Fruit fly (Drosophila melanogaster): ENCODE results near the gene CG46399.

Gene CG46399

DNA sequence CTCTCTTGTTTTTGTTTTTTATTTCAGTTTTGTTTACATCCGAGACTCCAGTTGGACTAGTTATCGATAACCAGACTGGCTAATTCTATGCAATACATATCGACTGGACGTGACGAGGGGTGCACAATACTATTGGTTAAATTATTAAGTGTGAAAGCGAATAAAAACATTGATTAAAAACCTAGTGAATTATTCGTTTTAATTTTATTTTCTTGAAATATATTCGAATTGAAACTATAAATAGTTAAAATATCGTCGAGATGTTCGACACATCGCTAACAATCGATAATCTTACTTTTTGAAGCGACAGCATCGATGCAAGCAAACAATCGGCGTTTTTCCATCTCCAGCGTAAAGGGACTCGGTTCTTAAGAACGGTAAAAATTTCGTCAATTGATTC lies 20.0 kb upstream of the CG46399 start, which contains the start of the genes CG32590 and Flo2 (continued):
- TF ChIP-seq CG8944 (GFP tag; optimal IDR thresholded peaks at IDR 0.05) (peak; percentile 57), CG1602 (GFP tag; optimal IDR thresholded peaks at IDR 0.05) (peak; percentile 67), gce (GFP tag; IDR thresholded peaks at IDR 0.05) (peak; percentile 53; the same call in 1 of the 3 replicates), CG17328 (GFP tag; IDR thresholded peaks at IDR 0.05) (peak; percentile 70), CG10366 (GFP tag; IDR thresholded peaks at IDR 0.05) (peak; percentile 69), eyg (GFP tag; optimal IDR thresholded peaks at IDR 0.05) (no peak), Meics (GFP tag; optimal IDR thresholded peaks at IDR 0.05) (peak; percentile 51), gt (GFP tag; IDR thresholded peaks at IDR 0.05) (peak; percentile 66), unc-4 (GFP tag; IDR thresholded peaks at IDR 0.05; ENCODE audit: partially characterized antibody) (peak; percentile 98), Sox102F (GFP tag; optimal IDR thresholded peaks at IDR 0.05) (peak; percentile 77), CG31365 (tag; optimal IDR thresholded peaks at IDR 0.05) (no peak), CG8281 (tag; optimal IDR thresholded peaks at IDR 0.05) (peak; percentile 15), CG12155 (GFP tag; optimal IDR thresholded peaks at IDR 0.05) (peak; percentile 66), CG17568 (GFP tag; optimal IDR thresholded peaks at IDR 0.05) (no peak), NFAT (GFP tag; IDR thresholded peaks at IDR 0.05) (peak; percentile 73), CG11696 (GFP tag; IDR thresholded peaks at IDR 0.05) (no peak), Hr51 (GFP tag; optimal IDR thresholded peaks at IDR 0.05) (peak; percentile 39 to 74), CG6765 (GFP tag; optimal IDR thresholded peaks at IDR 0.05) (no peak), croc (GFP tag; conservative IDR thresholded peaks at IDR 0.05) (no peak; the same call in 1 of the 3 replicates), CG12744 (GFP tag; optimal IDR thresholded peaks at IDR 0.05) (no peak), vvl (GFP tag; IDR thresholded peaks at IDR 0.05) (peak; percentile 90), seq (GFP tag; IDR thresholded peaks at IDR 0.05) (peak; percentile 69), CG10959 (GFP tag; IDR thresholded peaks at IDR 0.05) (peak; percentile 61), CG34376 (GFP tag; optimal IDR thresholded peaks at IDR 0.05) (peak; percentile 13), CG11695 (GFP tag; IDR thresholded peaks at IDR 0.05) (peak; percentile 64; the same call in 2 of the 3 replicates), Dad (GFP tag; optimal IDR thresholded peaks at IDR 0.05) (peak; percentile 43), ara (GFP tag; IDR thresholded peaks at IDR 0.05) (peak; percentile 82), mirr (GFP tag; optimal IDR thresholded peaks at IDR 0.05) (peak; percentile 14), lov (optimal IDR thresholded peaks at IDR 0.05) (no peak), lov (GFP tag; IDR thresholded peaks at IDR 0.05) (peak; percentile 47; the same call in 1 of the 3 replicates), CG15269 (tag; optimal IDR thresholded peaks at IDR 0.05) (peak; percentile 74), gem (tag; optimal IDR thresholded peaks at IDR 0.05) (peak; percentile 85), CG12769 (tag; optimal IDR thresholded peaks at IDR 0.05) (no peak), en (GFP tag; optimal IDR thresholded peaks at IDR 0.05) (no peak), Kr (GFP tag; optimal IDR thresholded peaks at IDR 0.05) (no peak), Med (GFP tag) (peak; percentile 96), psq (GFP tag; optimal IDR thresholded peaks at IDR 0.05) (peak; percentile 30), al (GFP tag; IDR thresholded peaks at IDR 0.05) (peak; percentile 81), eve (GFP tag; optimal IDR thresholded peaks at IDR 0.05) (no peak), aop (GFP tag; IDR thresholded peaks at IDR 0.05) (0 out of 2 replicates have a peak, but pooled peaks have one; percentile 9), CG13424 (tag; optimal IDR thresholded peaks at IDR 0.05) (peak; percentile 75), slbo (GFP tag; IDR thresholded peaks at IDR 0.05) (peak; percentile 94), CG7372 (GFP tag; IDR thresholded peaks at IDR 0.05) (peak; percentile 78), CG10321 (GFP tag; IDR thresholded peaks at IDR 0.05) (0 out of 2 replicates have a peak, but pooled peaks have one; percentile 14), CG5953 (GFP tag; IDR thresholded peaks at IDR 0.05) (peak; percentile 41; the same call in 1 of the 2 replicates), Scr (GFP tag; IDR thresholded peaks at IDR 0.05; ENCODE audit: partially characterized antibody) (peak; percentile 98), PHDP (tag; optimal IDR thresholded peaks at IDR 0.05) (peak; percentile 60), zfh1 (GFP tag; IDR thresholded peaks at IDR 0.05) (peak; percentile 83), Ptx1 (GFP tag; IDR thresholded peaks at IDR 0.05) (peak; percentile 84), CG6654 (GFP tag; optimal IDR thresholded peaks at IDR 0.05) (no peak), Dip3 (GFP tag; optimal IDR thresholded peaks at IDR 0.05) (peak; percentile 76), shn (GFP tag; optimal IDR thresholded peaks at IDR 0.05) (peak; percentile 51)
